Fruit fly (Drosophila melanogaster): Measurements from ENCODE around the gene Cortactin.

DNA sequence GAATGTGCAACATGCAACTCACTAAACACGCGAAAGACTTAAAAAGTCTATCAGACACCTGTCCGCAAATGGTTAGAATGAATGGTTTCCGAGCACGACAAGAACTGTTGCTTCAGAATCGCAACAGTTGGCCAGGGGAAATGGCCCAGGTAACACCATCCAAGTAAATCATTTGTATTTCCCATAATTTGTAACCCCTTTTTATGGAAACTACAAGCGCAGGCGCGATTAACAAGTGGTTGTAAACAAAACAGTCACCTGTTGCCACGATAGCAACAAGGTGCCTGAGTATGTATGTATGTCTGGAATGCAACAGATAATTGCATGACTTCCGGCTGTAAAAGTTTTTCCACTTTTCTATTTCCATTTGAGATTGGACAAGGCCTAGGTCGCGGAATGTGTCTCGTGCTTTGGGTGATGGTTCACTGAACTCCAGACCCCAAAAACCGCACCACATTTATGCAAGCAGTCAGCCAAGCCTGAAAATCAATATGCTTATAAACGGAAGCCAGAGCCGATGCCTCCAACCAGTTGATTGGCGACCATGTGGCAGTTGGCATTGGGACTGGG lies 20.6 kb downstream of the Cortactin start, which contains the start of gene CG12278:
- TF ChIP-seq Myc (optimal IDR thresholded peaks at IDR 0.05) (no peak), psq (optimal IDR thresholded peaks at IDR 0.05) (no peak), h (optimal IDR thresholded peaks at IDR 0.05) (no peak)
